Worm (Caenorhabditis elegans): Measurements from ENCODE around the gene C44F1.1.

The C44F1.1 gene

DNA sequence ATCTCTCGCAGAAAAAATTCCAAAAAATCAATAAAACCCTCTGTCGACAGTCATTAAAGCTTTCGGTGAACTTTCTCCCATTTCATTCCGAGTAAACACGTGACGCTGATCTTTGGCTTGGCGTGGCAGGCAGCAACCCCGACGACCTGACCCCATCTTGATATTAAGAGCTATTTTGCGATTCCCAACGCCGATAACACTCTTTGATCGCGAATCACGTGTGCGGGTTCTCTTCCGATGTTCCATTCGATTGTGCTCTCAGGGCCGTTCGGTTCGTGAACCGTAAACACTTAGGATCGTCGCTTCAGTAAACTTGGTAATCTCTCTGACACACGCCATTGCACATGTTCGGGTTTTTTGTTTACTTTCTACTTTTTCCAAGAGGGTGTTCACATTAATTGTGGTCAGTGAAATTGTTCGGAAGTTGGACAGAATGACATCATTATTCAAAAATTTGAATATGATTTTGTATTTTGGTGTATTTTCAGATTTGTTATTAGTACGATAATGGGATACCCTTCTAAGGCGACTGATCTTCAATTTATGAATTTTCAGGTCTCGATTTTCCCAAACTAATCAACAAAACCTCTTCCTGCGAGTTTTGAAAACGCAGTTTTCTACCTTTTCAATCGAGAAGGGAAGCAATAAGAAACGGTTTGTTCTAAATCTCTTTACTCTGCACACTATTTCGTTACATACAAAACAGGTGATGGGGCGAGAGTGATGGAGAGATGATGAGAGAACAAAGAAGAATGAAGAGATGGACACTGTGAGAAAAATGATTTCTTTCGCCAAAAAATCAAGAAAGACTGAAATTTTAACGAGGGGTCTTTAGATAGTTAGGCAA, 32.0 kb upstream of the C44F1.1 start (continued):
- peak; percentile 22; the same call in 1 of the 2 replicates for TF ChIP-seq nhr-19 (GFP tag; conservative IDR thresholded peaks at IDR 0.05)
- TF ChIP-seq dsc-1 (tag; optimal IDR thresholded peaks at IDR 0.05): no peak
- TF ChIP-seq swsn-7 (tag; optimal IDR thresholded peaks at IDR 0.05): no peak
- TF ChIP-seq egl-27 (tag; optimal IDR thresholded peaks at IDR 0.05): no peak
- TF ChIP-seq C34B4.2 (tag; optimal IDR thresholded peaks at IDR 0.05): no peak
- peak; percentile 98 for TF ChIP-seq blmp-1 (tag; optimal IDR thresholded peaks at IDR 0.05)
- TF ChIP-seq unc-86 (tag; optimal IDR thresholded peaks at IDR 0.05): no peak
- no peak for TF ChIP-seq pag-3 (tag; optimal IDR thresholded peaks at IDR 0.05; ENCODE audit: borderline replicate concordance, insufficient read depth)
- TF ChIP-seq hlh-4 (tag; optimal IDR thresholded peaks at IDR 0.05): no peak
- no peak for TF ChIP-seq egl-13 (tag; optimal IDR thresholded peaks at IDR 0.05)
- TF ChIP-seq fos-1 (tag; optimal IDR thresholded peaks at IDR 0.05): no peak
- TF ChIP-seq mab-9 (GFP tag; IDR thresholded peaks at IDR 0.05): no peak
- TF ChIP-seq nhr-90 (tag; optimal IDR thresholded peaks at IDR 0.05; ENCODE audit: poor library complexity): peak; percentile 41
- no peak for TF ChIP-seq tbx-2 (tag; optimal IDR thresholded peaks at IDR 0.05)
- TF ChIP-seq unc-130 (tag; optimal IDR thresholded peaks at IDR 0.05): peak; percentile 80
- TF ChIP-seq unc-30 (tag; optimal IDR thresholded peaks at IDR 0.05): no peak
- no peak for TF ChIP-seq unc-98 (GFP tag; IDR thresholded peaks at IDR 0.05)
- no peak for TF ChIP-seq Y116A8C.19 (tag; optimal IDR thresholded peaks at IDR 0.05; ENCODE audit: borderline replicate concordance)
- no peak for TF ChIP-seq fkh-10 (GFP tag; optimal IDR thresholded peaks at IDR 0.05)
- TF ChIP-seq lir-3 (tag; optimal IDR thresholded peaks at IDR 0.05; ENCODE audit: poor library complexity): no peak
- no peak for TF ChIP-seq skn-1 (tag; optimal IDR thresholded peaks at IDR 0.05)
- TF ChIP-seq aha-1 (tag; optimal IDR thresholded peaks at IDR 0.05): no peak
- TF ChIP-seq xbp-1 (tag; optimal IDR thresholded peaks at IDR 0.05): peak; percentile 12
- peak; percentile 7 for TF ChIP-seq elt-2 (tag; optimal IDR thresholded peaks at IDR 0.05)
- TF ChIP-seq lin-39 (tag; optimal IDR thresholded peaks at IDR 0.05): no peak
- peak; percentile 33 for TF ChIP-seq rnt-1 (tag; optimal IDR thresholded peaks at IDR 0.05)
- no peak for TF ChIP-seq irx-1 (tag; optimal IDR thresholded peaks at IDR 0.05)
- peak in 1 of 2 experiments; percentile 38 for TF ChIP-seq lsy-2 (tag; optimal IDR thresholded peaks at IDR 0.05)
- TF ChIP-seq nhr-47 (tag; optimal IDR thresholded peaks at IDR 0.05): peak; percentile 9
- TF ChIP-seq jun-1 (tag; optimal IDR thresholded peaks at IDR 0.05): no peak
- TF ChIP-seq dpl-1 (GFP tag; optimal IDR thresholded peaks at IDR 0.05): peak in 1 of 3 experiments; percentile 30
- TF ChIP-seq unc-62 (GFP tag; optimal IDR thresholded peaks at IDR 0.05): no peak
- no peak for TF ChIP-seq alr-1 (tag; optimal IDR thresholded peaks at IDR 0.05; ENCODE audit: borderline replicate concordance)
- no peak for TF ChIP-seq zag-1 (tag; optimal IDR thresholded peaks at IDR 0.05)
- no peak for TF ChIP-seq sptf-1 (tag; optimal IDR thresholded peaks at IDR 0.05)
- TF ChIP-seq efl-3 (GFP tag; optimal IDR thresholded peaks at IDR 0.05): no peak
- no peak for TF ChIP-seq pax-3 (tag; optimal IDR thresholded peaks at IDR 0.05)
- TF ChIP-seq mef-2 (tag; optimal IDR thresholded peaks at IDR 0.05): no peak
- no peak for TF ChIP-seq aly-2 (tag; optimal IDR thresholded peaks at IDR 0.05)
- TF ChIP-seq snpc-4 (tag; optimal IDR thresholded peaks at IDR 0.05): no peak
- TF ChIP-seq nhr-84 (tag; optimal IDR thresholded peaks at IDR 0.05): no peak
- peak in 1 of 2 experiments; percentile 74 for TF ChIP-seq mdl-1 (tag; optimal IDR thresholded peaks at IDR 0.05)
- no peak for TF ChIP-seq fkh-8 (tag; optimal IDR thresholded peaks at IDR 0.05)
- TF ChIP-seq ceh-90 (tag; optimal IDR thresholded peaks at IDR 0.05): no peak
- TF ChIP-seq vab-15 (tag; optimal IDR thresholded peaks at IDR 0.05): no peak
- TF ChIP-seq pqm-1 (tag; optimal IDR thresholded peaks at IDR 0.05): no peak
- TF ChIP-seq ztf-4 (tag; optimal IDR thresholded peaks at IDR 0.05): peak; percentile 41
- peak; percentile 94 for TF ChIP-seq nhr-85 (tag)
- no peak for TF ChIP-seq sup-37 (GFP tag; optimal IDR thresholded peaks at IDR 0.05)
- TF ChIP-seq snu-23 (GFP tag; optimal IDR thresholded peaks at IDR 0.05): peak; percentile 49
- TF ChIP-seq lin-15B (tag; optimal IDR thresholded peaks at IDR 0.05): no peak

Measured in whole organism, L1 larva.